Fruit fly (Drosophila melanogaster) whole organism, wandering third instar larva: ENCODE results near the gene CG9514.
A peak's percentile ranks its signal among the peaks of the same experiment; 100 is the strongest.

Experiments
- CG32264 ChIP-seq: fragments of 200-800 bp; sonication (Bioruptor generic); optimal IDR thresholded peaks from 2 replicates; lab custom pipeline; 2016; ENCODE audit warnings: missing biosample characterization, missing genetic modification characterization
- CG9705 ChIP-seq: fragments of 200-800 bp; sonication (Bioruptor generic); optimal IDR thresholded peaks from 2 replicates; lab custom pipeline; 2018; ENCODE audit warnings: missing biosample characterization, mild to moderate bottlenecking, missing genetic modification characterization
- CrebA ChIP-seq: fragments of 200-800 bp; sonication (Bioruptor generic); optimal IDR thresholded peaks from 2 replicates; lab custom pipeline; 2016; ENCODE audit warnings: missing biosample characterization, mild to moderate bottlenecking, missing genetic modification characterization, borderline replicate concordance
- Dif ChIP-seq: fragments of 200-275, 200-300 bp; sonication (Bioruptor generic); optimal IDR thresholded peaks from 2 replicates; lab custom pipeline; 2018; ENCODE audit warnings: missing biosample characterization, missing genetic modification characterization; ENCODE audit not compliant: partially characterized antibody
- GATAd ChIP-seq: sonication (Bioruptor generic); optimal IDR thresholded peaks from 2 replicates; lab custom pipeline; 2016; ENCODE audit warnings: missing biosample characterization, missing genetic modification characterization
- HLH106 ChIP-seq: fragments of 200-800 bp; optimal IDR thresholded peaks from 3 replicates; lab custom pipeline; 2019; ENCODE audit warnings: missing biosample characterization, mild to moderate bottlenecking, missing genetic modification characterization, moderate library complexity
- Hnf4 ChIP-seq: fragments of 200-800 bp; sonication (Bioruptor generic); optimal IDR thresholded peaks from 2 replicates; lab custom pipeline; 2016; ENCODE audit warnings: missing biosample characterization, mild to moderate bottlenecking, missing genetic modification characterization
- Hr78 ChIP-seq: fragments of >200 bp; optimal IDR thresholded peaks from 2 replicates; lab custom pipeline; 2017; ENCODE audit warnings: missing biosample characterization, missing genetic modification characterization
- Jra ChIP-seq: sonication (Bioruptor generic); optimal IDR thresholded peaks from 2 replicates; lab custom pipeline; 2016; ENCODE audit warnings: missing biosample characterization, missing genetic modification characterization
- Mio ChIP-seq: sonication (Bioruptor generic); optimal IDR thresholded peaks from 2 replicates; lab custom pipeline; 2016; ENCODE audit warnings: missing biosample characterization, missing genetic modification characterization
- N ChIP-seq: fragments of >200 bp; optimal IDR thresholded peaks from 2 replicates; lab custom pipeline; 2018; ENCODE audit warnings: missing biosample characterization, missing external identifiers, missing genetic modification characterization
- OdsH ChIP-seq: fragments of 200-800 bp; sonication (Bioruptor generic); optimal IDR thresholded peaks from 2 replicates; lab custom pipeline; 2016; ENCODE audit warnings: missing biosample characterization, mild to moderate bottlenecking, missing genetic modification characterization
- Rel ChIP-seq, 2 experiments: fragments of 200-800 bp; sonication (Bioruptor generic) in 1 of 2; optimal IDR thresholded peaks; 2 replicates in 1 of 2; 3 replicates in 1 of 2; lab custom pipeline; 2016 to 2019; ENCODE audit warnings: mild to moderate bottlenecking in 2 of 2, missing biosample characterization in 2 of 2, missing genetic modification characterization in 2 of 2, moderate library complexity in 1 of 2
- Sp1 ChIP-seq: fragments of 200-800 bp; sonication (Bioruptor generic); optimal IDR thresholded peaks from 3 replicates; lab custom pipeline; 2019; ENCODE audit warnings: missing biosample characterization, mild to moderate bottlenecking, missing genetic modification characterization, moderate library complexity
- Vsx2 ChIP-seq: fragments of 200-300, 225-300 bp; sonication (Bioruptor generic); optimal IDR thresholded peaks from 2 replicates; lab custom pipeline; 2018; ENCODE audit warnings: missing biosample characterization, missing genetic modification characterization; ENCODE audit not compliant: partially characterized antibody
- br ChIP-seq: fragments of 200-800 bp; sonication (Bioruptor generic); optimal IDR thresholded peaks from 2 replicates; lab custom pipeline; 2016; ENCODE audit warnings: missing biosample characterization, missing genetic modification characterization
- brk ChIP-seq: fragments of 200-800 bp; sonication (Bioruptor generic); optimal IDR thresholded peaks from 2 replicates; lab custom pipeline; 2016; ENCODE audit warnings: missing biosample characterization, mild to moderate bottlenecking, missing genetic modification characterization
- dl ChIP-seq, 2 experiments: fragments of 175-275, 200-275 bp in 1 of 2; fragments of 200-275 bp in 1 of 2; sonication (Bioruptor generic); optimal IDR thresholded peaks; lab custom pipeline; 2018; ENCODE audit warnings: mild to moderate bottlenecking in 2 of 2, missing biosample characterization in 2 of 2, missing genetic modification characterization in 2 of 2, moderate library complexity in 2 of 2; ENCODE audit not compliant: partially characterized antibody in 2 of 2, insufficient read depth in 1 of 2
- dmrt93B ChIP-seq: fragments of 200-800 bp; sonication (Bioruptor generic); optimal IDR thresholded peaks from 2 replicates; lab custom pipeline; 2018; ENCODE audit warnings: missing biosample characterization, mild to moderate bottlenecking, missing genetic modification characterization
- dsf ChIP-seq: sonication (Bioruptor generic); optimal IDR thresholded peaks from 2 replicates; lab custom pipeline; 2016; ENCODE audit warnings: missing biosample characterization, missing genetic modification characterization, borderline replicate concordance
- ey ChIP-seq: fragments of 200-800 bp; sonication (Bioruptor generic); optimal IDR thresholded peaks from 2 replicates; lab custom pipeline; 2016; ENCODE audit warnings: missing biosample characterization, missing genetic modification characterization
- foxo ChIP-seq, 2 experiments: fragments of 200-800 bp; sonication (Bioruptor generic); optimal IDR thresholded peaks; 2 replicates in 1 of 2; 3 replicates in 1 of 2; lab custom pipeline; 2016 to 2017; ENCODE audit warnings: missing biosample characterization in 2 of 2, missing genetic modification characterization in 2 of 2
- fru ChIP-seq: fragments of 200-800 bp; sonication (Bioruptor generic); optimal IDR thresholded peaks from 3 replicates; lab custom pipeline; 2016; ENCODE audit warnings: missing biosample characterization, mild to moderate bottlenecking, missing genetic modification characterization
- h ChIP-seq: fragments of 200-800 bp; sonication (Bioruptor generic); optimal IDR thresholded peaks from 3 replicates; lab custom pipeline; 2016; ENCODE audit warnings: missing biosample characterization, mild to moderate bottlenecking, missing genetic modification characterization
- lola ChIP-seq: fragments of >200 bp; optimal IDR thresholded peaks from 2 replicates; lab custom pipeline; 2017; ENCODE audit warnings: missing biosample characterization, missing genetic modification characterization
- psq ChIP-seq: fragments of 200-800 bp; sonication (Bioruptor generic); optimal IDR thresholded peaks from 3 replicates; lab custom pipeline; 2017; ENCODE audit warnings: missing biosample characterization, mild to moderate bottlenecking, missing genetic modification characterization, moderate library complexity
- rgr ChIP-seq: fragments of 200-800 bp; sonication (Bioruptor generic); optimal IDR thresholded peaks from 3 replicates; lab custom pipeline; 2016; ENCODE audit warnings: missing biosample characterization, mild to moderate bottlenecking, missing genetic modification characterization
- sage ChIP-seq: fragments of 200-800 bp; sonication (Bioruptor generic); optimal IDR thresholded peaks from 2 replicates; lab custom pipeline; 2016; ENCODE audit warnings: missing biosample characterization, mild to moderate bottlenecking, missing genetic modification characterization
- sv ChIP-seq: fragments of 200-800 bp; sonication (Bioruptor generic); optimal IDR thresholded peaks from 3 replicates; lab custom pipeline; 2016; ENCODE audit warnings: missing biosample characterization, missing genetic modification characterization
- tai ChIP-seq: sonication (Bioruptor generic); optimal IDR thresholded peaks from 2 replicates; lab custom pipeline; 2016; ENCODE audit warnings: missing biosample characterization, missing genetic modification characterization
- usp ChIP-seq: fragments of >200 bp; optimal IDR thresholded peaks from 2 replicates; lab custom pipeline; 2017; ENCODE audit warnings: missing biosample characterization, missing genetic modification characterization
- woc ChIP-seq: sonication (Bioruptor generic); optimal IDR thresholded peaks from 2 replicates; lab custom pipeline; 2016; ENCODE audit warnings: missing biosample characterization, mild to moderate bottlenecking, missing genetic modification characterization

CG9514 gene

DNA sequence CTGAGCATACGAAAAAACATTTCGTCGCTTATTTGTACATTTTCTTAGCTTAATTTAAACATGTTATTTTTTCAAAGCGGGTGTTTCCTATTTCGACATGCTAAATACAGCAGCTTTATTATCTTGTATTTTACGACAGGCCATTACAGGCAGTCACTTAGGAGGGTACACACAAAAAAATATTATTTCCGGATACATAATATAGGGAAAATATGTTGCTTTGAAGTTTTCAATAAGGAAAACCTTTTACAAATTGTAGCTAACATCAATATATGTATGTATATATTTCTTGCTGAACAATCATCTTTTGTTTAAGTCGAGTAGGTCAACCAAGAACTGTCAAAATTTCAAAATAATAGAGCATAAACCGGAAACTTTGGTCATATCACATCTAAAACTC lies 37.7 kb downstream of the CG9514 start, which contains the start of gene CG46399:
CG46399 (plus strand) TSS at position 301 of the 400 bp plus-strand sequence.
- TF ChIP-seq CG32264 (GFP tag; lab: Kevin White, UChicago) = no peak
- TF ChIP-seq HLH106 (tag; lab: Kevin White, UChicago) = no peak

DNA sequence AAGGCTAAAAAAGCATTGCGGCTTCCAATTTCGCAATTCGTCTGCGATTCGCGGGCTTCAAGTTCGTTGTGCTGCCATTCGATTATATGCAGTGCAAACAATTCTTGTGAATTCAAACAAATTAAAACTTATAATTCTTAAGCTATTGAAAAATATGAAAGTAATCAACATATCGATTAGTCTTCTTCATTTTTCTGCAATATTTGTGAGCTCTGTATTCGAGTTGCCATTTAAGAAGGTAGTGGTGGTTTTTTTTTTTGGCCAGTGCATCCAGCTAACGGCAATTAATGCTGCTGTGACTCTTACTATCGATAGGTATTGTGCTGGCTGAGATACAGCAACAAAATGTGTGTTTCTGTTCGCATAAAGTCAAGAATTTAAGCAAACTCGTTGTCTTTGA lies 38.8 kb downstream of the CG9514 start:
- no peak for TF ChIP-seq h (GFP tag; lab: Kevin White, UChicago)
- TF ChIP-seq dmrt93B = no peak
- no peak for TF ChIP-seq Sp1 (GFP tag; lab: Kevin White, UChicago)
- TF ChIP-seq sv (GFP tag; lab: Kevin White, UChicago) = no peak
- TF ChIP-seq tai (GFP tag; lab: Kevin White, UChicago) = no peak
- no peak for TF ChIP-seq HLH106 (tag; lab: Kevin White, UChicago)
- no peak for TF ChIP-seq Rel (GFP tag; optimal IDR thresholded peaks at IDR 0.05; lab: Kevin White, UChicago)
- TF ChIP-seq Rel (tag; optimal IDR thresholded peaks at IDR 0.05; lab: Kevin White, UChicago) = no peak
- TF ChIP-seq lola = no peak

DNA sequence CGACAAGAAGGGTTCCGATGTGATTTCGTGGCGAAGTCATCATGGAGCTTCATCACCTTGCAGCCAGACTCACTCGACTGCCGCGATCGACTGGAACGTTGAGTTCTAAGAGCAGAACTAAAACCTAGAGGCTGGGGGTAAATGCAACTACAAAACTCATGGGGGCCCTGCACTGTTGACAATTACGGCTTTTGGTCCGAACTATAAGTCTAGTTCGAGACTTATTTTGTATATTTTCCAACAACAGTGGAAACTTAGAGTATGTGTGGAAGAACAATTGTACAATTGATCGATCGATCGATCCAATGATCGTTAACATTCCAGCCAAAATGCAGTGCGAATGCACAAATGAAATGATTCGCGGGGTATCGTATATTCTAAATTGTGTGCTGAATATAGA lies 40.4 kb downstream of the CG9514 start, which contains the start of gene CG9519:
CG9519 (minus strand) TSS at position 101 of the 400 bp plus-strand sequence.
- TF ChIP-seq Mio (GFP tag; lab: Kevin White, UChicago) (no peak), Vsx2 (no peak), fru (GFP tag; lab: Kevin White, UChicago) (no peak), CG32264 (GFP tag; lab: Kevin White, UChicago) (no peak), dsf (GFP tag; lab: Kevin White, UChicago) (no peak), usp (GFP tag; lab: Kevin White, UChicago) (no peak), Jra (no peak), dmrt93B (no peak), GATAd (no peak), CrebA (GFP tag; lab: Kevin White, UChicago) (no peak), N (no peak), woc (GFP tag; lab: Kevin White, UChicago) (no peak), sv (GFP tag; lab: Kevin White, UChicago) (no peak), psq (no peak), h (GFP tag; lab: Kevin White, UChicago) (no peak), CG9705 (GFP tag; lab: Kevin White, UChicago) (no peak)
- TF ChIP-seq, all 38 proteins: peak for 0

DNA sequence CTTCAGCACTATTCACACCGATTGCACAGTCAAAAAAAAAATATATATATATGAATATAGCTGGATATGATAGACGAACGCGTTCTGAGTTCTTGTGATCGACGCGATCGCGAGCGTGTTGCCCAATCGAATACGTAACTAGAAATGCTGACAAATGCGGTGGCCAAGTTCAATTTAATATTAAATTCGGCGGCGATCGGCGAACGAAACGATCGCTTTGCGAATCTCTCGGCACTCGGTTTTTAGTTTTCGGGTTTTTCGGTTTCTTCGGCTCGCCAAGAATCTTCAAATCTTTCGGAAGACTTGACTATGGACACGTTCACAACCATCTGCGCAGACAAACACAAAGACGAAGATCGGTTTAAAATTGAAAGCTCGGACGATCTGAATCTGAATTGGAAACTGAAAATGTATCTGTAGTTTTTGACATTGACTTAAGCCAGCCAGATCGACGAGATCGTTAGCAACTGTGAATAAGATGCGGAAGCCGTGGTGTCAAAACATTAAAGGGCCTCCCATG lies 43.5 kb downstream of the CG9514 start, which contains the start of gene CG9521:
CG9521 (minus strand) TSS at position 117 of the 520 bp plus-strand sequence.
- no peak for TF ChIP-seq lola

DNA sequence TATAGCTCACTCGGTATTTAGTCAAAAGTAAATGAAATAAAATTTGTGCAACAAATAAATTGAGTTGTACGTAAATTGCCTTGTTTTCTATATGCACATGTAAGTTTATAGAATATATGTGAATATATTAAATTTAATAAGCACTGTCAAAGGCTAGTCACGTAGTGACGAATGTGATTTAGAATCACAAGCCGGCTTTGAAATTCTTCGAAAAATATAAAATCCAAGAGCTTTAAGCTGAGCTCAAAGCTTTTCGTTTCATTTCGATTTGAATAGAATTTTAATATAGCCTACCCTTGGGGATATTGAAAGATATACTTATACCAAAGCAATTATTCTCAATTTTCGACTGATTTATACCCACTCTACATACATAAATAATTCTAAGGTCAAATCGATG lies 46.6 kb downstream of the CG9514 start:
- TF ChIP-seq Dif (GFP tag; lab: Kevin White, UChicago) (no peak), h (GFP tag; lab: Kevin White, UChicago) (no peak), br (no peak), Sp1 (GFP tag; lab: Kevin White, UChicago) (no peak), Vsx2 (no peak), GATAd (no peak), Mio (GFP tag; lab: Kevin White, UChicago) (no peak), dmrt93B (no peak), dl (GFP tag; optimal IDR thresholded peaks at IDR 0.05; lab: Kevin White, UChicago; ENCODE audit: insufficient read depth in 1 of 2, partially characterized antibody in 2 of 2) (no peak), sage (no peak)
- TF ChIP-seq, all 38 proteins: peak for 0

DNA sequence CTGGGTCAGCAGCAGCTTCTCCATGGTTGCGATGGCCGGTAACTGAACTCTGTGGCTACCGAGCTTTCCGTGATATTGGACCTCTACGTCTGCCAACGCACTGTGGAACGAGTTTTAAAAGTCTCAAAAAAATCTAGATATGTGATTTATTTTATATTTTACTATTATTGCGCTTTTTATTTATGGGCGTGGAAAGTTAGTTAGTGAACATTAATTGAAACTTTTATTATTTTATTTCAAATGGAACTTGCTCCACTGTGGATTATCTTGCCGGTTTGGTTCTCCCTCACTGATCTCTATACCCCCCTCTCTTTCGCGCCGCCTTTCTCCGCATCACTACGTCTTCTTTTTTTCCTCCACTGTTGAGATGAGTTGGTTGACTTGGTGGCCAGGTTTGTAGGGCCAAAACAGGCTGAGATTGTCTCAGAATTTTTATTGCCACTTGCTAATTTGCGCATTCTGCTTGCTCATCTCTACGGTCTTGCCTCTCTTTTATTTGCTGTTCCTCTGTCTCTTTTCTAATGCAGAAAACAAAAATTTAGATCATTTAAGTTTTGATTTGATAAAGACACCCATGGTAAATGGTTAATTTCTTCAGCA lies 47.8 kb downstream of the CG9514 start, which contains the start of gene CG9522:
CG9522 (minus strand) TSS at position 54 of the 600 bp plus-strand sequence.
- peak; percentile 17 for TF ChIP-seq CG9705 (GFP tag; lab: Kevin White, UChicago)
- no peak for TF ChIP-seq Dif (GFP tag; lab: Kevin White, UChicago)
- peak; percentile 82 for TF ChIP-seq h (GFP tag; lab: Kevin White, UChicago)
- peak in 1 of 2 experiments; percentile 76 for TF ChIP-seq foxo (GFP tag; optimal IDR thresholded peaks at IDR 0.05; lab: Kevin White, UChicago)
- TF ChIP-seq Hnf4 (GFP tag; lab: Kevin White, UChicago) = peak; percentile 62
- TF ChIP-seq Mio (GFP tag; lab: Kevin White, UChicago) = no peak
- TF ChIP-seq sv (GFP tag; lab: Kevin White, UChicago) = peak; percentile 55
- TF ChIP-seq lola = no peak
- peak; percentile 2 for TF ChIP-seq sage
- no peak for TF ChIP-seq CrebA (GFP tag; lab: Kevin White, UChicago)
- peak; percentile 56 for TF ChIP-seq HLH106 (tag; lab: Kevin White, UChicago)
- TF ChIP-seq Sp1 (GFP tag; lab: Kevin White, UChicago) = peak; percentile 60
- no peak for TF ChIP-seq dl (GFP tag; optimal IDR thresholded peaks at IDR 0.05; lab: Kevin White, UChicago; ENCODE audit: insufficient read depth in 1 of 2, partially characterized antibody in 2 of 2)
- TF ChIP-seq tai (GFP tag; lab: Kevin White, UChicago) = peak; percentile 58
- no peak for TF ChIP-seq Hr78 (GFP tag; lab: Kevin White, UChicago)
- TF ChIP-seq br = peak; percentile 67
- TF ChIP-seq psq = peak; percentile 57
- peak; percentile 73 for TF ChIP-seq ey (GFP tag; lab: Kevin White, UChicago)
- peak; percentile 25 for TF ChIP-seq CG32264 (GFP tag; lab: Kevin White, UChicago)
- peak; percentile 68 for TF ChIP-seq rgr (GFP tag; lab: Kevin White, UChicago)
- TF ChIP-seq dmrt93B = peak; percentile 18
- peak; percentile 62 for TF ChIP-seq woc (GFP tag; lab: Kevin White, UChicago)
- peak; percentile 0 for TF ChIP-seq brk
- peak; percentile 70 for TF ChIP-seq OdsH
- TF ChIP-seq fru (GFP tag; lab: Kevin White, UChicago) = peak; percentile 78
